Worm (Caenorhabditis elegans) whole organism, L4 larva: Measurements from ENCODE around the gene srh-235.

Source experiments
- daf-16 ChIP-seq, 3 experiments: sonication (generic microtip); optimal IDR thresholded peaks; 2 replicates each; lab custom pipeline; 2016 to 2017; ENCODE audit warnings: missing genetic modification characterization in 3 of 3, missing genetic modification reagents in 3 of 3, mild to moderate bottlenecking in 2 of 3, missing compliant biosample characterization in 2 of 3, missing biosample characterization in 1 of 3, moderate library complexity in 1 of 3
- madf-9 ChIP-seq: fragments of 200-800 bp; sonication (Bioruptor generic); conservative IDR thresholded peaks from 2 replicates; pipeline ENCODE4 v1.3.6; 2022; ENCODE audit warnings: missing genetic modification reagents, missing genetic modification characterization, missing compliant biosample characterization
- nhr-237 ChIP-seq: sonication (generic microtip); optimal IDR thresholded peaks from 2 replicates; lab custom pipeline; 2017; ENCODE audit warnings: missing biosample characterization, missing genetic modification characterization
- snpc-4 ChIP-seq: fragments of 150-350 bp; optimal IDR thresholded peaks from 2 replicates; lab custom pipeline; 2014; ENCODE audit warnings: missing biosample characterization, missing genetic modification characterization

ce11 chrV:17438317-17438716 is 33.1 kb downstream of the srh-235 start, which contains the start of gene srsx-2:
- TF ChIP-seq daf-16 (GFP tag; optimal IDR thresholded peaks at IDR 0.05; lab: Kevin White, UChicago) (no peak), daf-16 (tag; optimal IDR thresholded peaks at IDR 0.05; lab: Kevin White, UChicago) (no peak), madf-9 (GFP tag; lab: Robert Waterston, UW) (no peak), nhr-237 (no peak), snpc-4 (tag; lab: Kevin White, UChicago) (no peak)
